Worm (Caenorhabditis elegans) whole organism, L1 larva: ENCODE results near the gene gst-29.
A peak's percentile ranks its signal among the peaks of the same experiment; 100 is the strongest.

ENCODE experiments used
- C04F5.9 ChIP-seq: sonication (generic microtip); optimal IDR thresholded peaks from 2 replicates; lab custom pipeline; 2016; ENCODE audit warnings: missing genetic modification characterization, missing compliant biosample characterization
- C16A3.4 ChIP-seq: fragments of 150-350 bp; optimal IDR thresholded peaks from 2 replicates; lab custom pipeline; 2014; ENCODE audit warnings: missing biosample characterization, missing genetic modification characterization
- F16B12.6 ChIP-seq: fragments of 150-350 bp; optimal IDR thresholded peaks from 2 replicates; lab custom pipeline; 2014; ENCODE audit warnings: missing biosample characterization, missing genetic modification characterization
- aha-1 ChIP-seq: fragments of 150-350 bp; optimal IDR thresholded peaks from 2 replicates; lab custom pipeline; 2014; ENCODE audit warnings: missing biosample characterization, missing genetic modification characterization
- blmp-1 ChIP-seq: fragments of 150-350 bp; optimal IDR thresholded peaks from 2 replicates; lab custom pipeline; 2014; ENCODE audit warnings: missing biosample characterization, missing genetic modification characterization
- dpl-1 ChIP-seq, 3 experiments: fragments of 150-350 bp in 2 of 3; sonication (generic microtip) in 1 of 3; optimal IDR thresholded peaks; 2 replicates each; lab custom pipeline; 2014 to 2017; ENCODE audit warnings: missing biosample characterization in 3 of 3, missing genetic modification characterization in 3 of 3, missing genetic modification reagents in 3 of 3
- dsc-1 ChIP-seq: sonication (generic microtip); optimal IDR thresholded peaks from 2 replicates; lab custom pipeline; 2016; ENCODE audit warnings: mild to moderate bottlenecking, missing genetic modification characterization, missing compliant biosample characterization
- efl-1 ChIP-seq, 4 experiments: fragments of 150-350 bp; optimal IDR thresholded peaks in 3 of 4; peaks in 1 of 4; 1 replicate in 1 of 4; 2 replicates in 3 of 4; lab custom pipeline; 2014; ENCODE audit warnings: missing biosample characterization in 2 of 4, missing genetic modification characterization in 2 of 4, missing genetic modification reagents in 2 of 4
- elt-2 ChIP-seq: sonication (generic microtip); optimal IDR thresholded peaks from 2 replicates; lab custom pipeline; 2016; ENCODE audit warnings: missing genetic modification characterization, mild to moderate bottlenecking, inconsistent platforms, missing compliant biosample characterization, missing genetic modification reagents
- elt-3 ChIP-seq, 6 experiments: fragments of 150-350 bp in 1 of 6; sonication (generic microtip); optimal IDR thresholded peaks; 2 replicates each; lab custom pipeline; 2017 to 2018; ENCODE audit warnings: missing biosample characterization in 6 of 6, missing genetic modification characterization in 6 of 6, inconsistent platforms in 1 of 6
- fos-1 ChIP-seq: fragments of 150-350 bp; optimal IDR thresholded peaks from 2 replicates; lab custom pipeline; 2014; ENCODE audit warnings: missing biosample characterization, missing genetic modification characterization
- hlh-17 ChIP-seq: fragments of 200-800 bp; sonication (Bioruptor generic); optimal IDR thresholded peaks from 2 replicates; lab custom pipeline; 2018; ENCODE audit warnings: missing genetic modification characterization, mild to moderate bottlenecking, missing compliant biosample characterization, moderate library complexity, borderline replicate concordance
- lin-14 ChIP-seq: fragments of 200-800 bp; sonication (Bioruptor generic); optimal IDR thresholded peaks from 2 replicates; lab custom pipeline; 2018; ENCODE audit warnings: mild to moderate bottlenecking, missing genetic modification characterization, moderate library complexity, missing compliant biosample characterization
- lin-35 ChIP-seq, 2 experiments: fragments of 150-350 bp; optimal IDR thresholded peaks; 2 replicates each; lab custom pipeline; 2014; ENCODE audit warnings: missing biosample characterization in 2 of 2, missing genetic modification characterization in 2 of 2, missing genetic modification reagents in 2 of 2
- lir-3 ChIP-seq: sonication (generic microtip); optimal IDR thresholded peaks from 2 replicates; lab custom pipeline; 2016; ENCODE audit warnings: mild to moderate bottlenecking, missing genetic modification characterization, moderate library complexity, missing compliant biosample characterization; ENCODE audit not compliant: poor library complexity
- lsy-2 ChIP-seq, 2 experiments: fragments of 150-350 bp; optimal IDR thresholded peaks; 2 replicates each; lab custom pipeline; 2014; ENCODE audit warnings: missing biosample characterization in 2 of 2, missing genetic modification characterization in 2 of 2
- mdl-1 ChIP-seq, 2 experiments: fragments of 150-350 bp; optimal IDR thresholded peaks; 2 replicates each; lab custom pipeline; 2014 to 2017; ENCODE audit warnings: missing biosample characterization in 2 of 2, missing genetic modification characterization in 2 of 2, inconsistent platforms in 1 of 2
- mep-1 ChIP-seq: fragments of 150-350 bp; optimal IDR thresholded peaks from 2 replicates; lab custom pipeline; 2014; ENCODE audit warnings: missing biosample characterization, missing genetic modification characterization
- nhr-19 ChIP-seq: fragments of 200-800 bp; sonication (Bioruptor generic); conservative IDR thresholded peaks from 2 replicates; pipeline ENCODE4 v1.3.6; 2022; ENCODE audit warnings: missing genetic modification characterization, missing compliant biosample characterization
- nhr-20 ChIP-seq: sonication (generic microtip); optimal IDR thresholded peaks from 2 replicates; lab custom pipeline; 2016; ENCODE audit warnings: mild to moderate bottlenecking, missing genetic modification characterization, missing compliant biosample characterization
- nhr-237 ChIP-seq: fragments of 150-350 bp; optimal IDR thresholded peaks from 2 replicates; lab custom pipeline; 2014; ENCODE audit warnings: missing biosample characterization, missing genetic modification characterization
- nhr-71 ChIP-seq: sonication (generic microtip); optimal IDR thresholded peaks from 2 replicates; lab custom pipeline; 2016; ENCODE audit warnings: mild to moderate bottlenecking, missing genetic modification characterization, moderate library complexity, missing compliant biosample characterization
- nhr-76 ChIP-seq: sonication (generic microtip); optimal IDR thresholded peaks from 2 replicates; lab custom pipeline; 2017; ENCODE audit warnings: missing biosample characterization, missing genetic modification characterization
- nhr-85 ChIP-seq: sonication (generic microtip); peaks from one replicate; lab custom pipeline; 2016; ENCODE audit warnings: missing genetic modification characterization, inconsistent platforms, missing compliant biosample characterization
- pax-3 ChIP-seq: fragments of 200-800 bp; sonication (Bioruptor generic); optimal IDR thresholded peaks from 2 replicates; lab custom pipeline; 2018; ENCODE audit warnings: mild to moderate bottlenecking, missing genetic modification characterization, moderate library complexity, missing compliant biosample characterization
- skn-1 ChIP-seq: fragments of 150-350 bp; optimal IDR thresholded peaks from 2 replicates; lab custom pipeline; 2014; ENCODE audit warnings: missing biosample characterization, missing genetic modification characterization
- snpc-4 ChIP-seq: fragments of 150-350 bp; optimal IDR thresholded peaks from 2 replicates; lab custom pipeline; 2014; ENCODE audit warnings: missing biosample characterization, missing genetic modification characterization
- snu-23 ChIP-seq: sonication (generic microtip); optimal IDR thresholded peaks from 2 replicates; lab custom pipeline; 2016; ENCODE audit warnings: missing genetic modification characterization, missing compliant biosample characterization
- unc-62 ChIP-seq: fragments of 150-350 bp; optimal IDR thresholded peaks from 2 replicates; lab custom pipeline; 2014; ENCODE audit warnings: missing biosample characterization, missing genetic modification reagents, missing genetic modification characterization
- vab-15 ChIP-seq: sonication (generic microtip); optimal IDR thresholded peaks from 2 replicates; lab custom pipeline; 2017; ENCODE audit warnings: missing genotype, mild to moderate bottlenecking, missing genetic modification characterization, missing compliant biosample characterization
- ztf-11 ChIP-seq, 2 experiments: sonication (generic microtip); optimal IDR thresholded peaks; 2 replicates each; lab custom pipeline; 2016 to 2017; ENCODE audit warnings: missing genetic modification characterization in 2 of 2, missing biosample characterization in 1 of 2, missing compliant biosample characterization in 1 of 2
- ztf-4 ChIP-seq: fragments of 150-350 bp; optimal IDR thresholded peaks from 2 replicates; lab custom pipeline; 2014; ENCODE audit warnings: missing biosample characterization, missing genetic modification characterization

Gene gst-29

DNA sequence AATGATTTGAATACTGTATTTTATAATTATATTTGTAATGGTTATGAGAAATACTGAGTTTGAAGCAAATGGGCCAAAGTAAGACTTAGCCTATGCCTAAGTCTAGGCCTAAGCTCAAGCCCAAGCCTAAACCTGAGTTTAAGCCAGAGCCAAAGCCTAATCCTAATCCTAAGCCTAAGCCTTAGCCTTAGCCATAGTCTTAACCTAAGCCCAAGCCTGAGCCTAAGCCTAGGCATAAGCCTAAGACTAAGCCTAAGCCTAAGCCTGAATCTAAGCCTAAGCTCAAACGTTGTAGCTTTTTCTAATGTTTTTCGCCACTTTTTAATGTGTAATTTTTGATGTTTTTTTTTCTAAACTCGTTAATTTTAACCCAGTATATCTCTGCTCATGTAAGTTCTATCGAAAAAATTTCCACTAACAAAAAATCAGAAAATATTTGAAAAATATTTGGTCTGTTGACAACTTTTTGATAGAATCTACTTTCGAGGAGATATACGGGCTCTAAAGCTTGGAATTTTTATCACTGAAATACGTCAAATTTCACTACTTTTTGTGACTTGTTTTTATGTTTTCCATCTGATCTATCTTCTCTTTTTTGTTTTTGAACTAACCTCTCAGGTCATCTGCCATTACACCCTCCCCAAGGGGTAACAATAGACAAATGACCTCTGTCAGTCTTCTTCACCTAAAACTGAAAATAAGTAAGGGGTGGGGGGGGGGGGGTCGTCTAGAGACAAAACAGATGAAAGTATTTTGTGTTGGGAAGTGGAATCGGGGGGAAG lies 34.6 kb upstream of the gst-29 start:
- no peak for TF ChIP-seq lsy-2 (tag; optimal IDR thresholded peaks at IDR 0.05; lab: Kevin White, UChicago)
- no peak for TF ChIP-seq fos-1

ce11 chrII:15203398-15204068 lies 33.9 kb upstream of the gst-29 start:
- TF ChIP-seq unc-62 (GFP tag; lab: Kevin White, UChicago) (no peak), efl-1 (optimal IDR thresholded peaks at IDR 0.05; lab: Kevin White, UChicago) (no peak), efl-1 (GFP tag; optimal IDR thresholded peaks at IDR 0.05 in 1 of 2; lab: Kevin White, UChicago) (peak in 1 of 2 experiments; percentile 90), nhr-85 (tag; lab: Kevin White, UChicago) (peak; percentile 71)
- TF ChIP-seq, all 84 proteins: peak for 2

DNA sequence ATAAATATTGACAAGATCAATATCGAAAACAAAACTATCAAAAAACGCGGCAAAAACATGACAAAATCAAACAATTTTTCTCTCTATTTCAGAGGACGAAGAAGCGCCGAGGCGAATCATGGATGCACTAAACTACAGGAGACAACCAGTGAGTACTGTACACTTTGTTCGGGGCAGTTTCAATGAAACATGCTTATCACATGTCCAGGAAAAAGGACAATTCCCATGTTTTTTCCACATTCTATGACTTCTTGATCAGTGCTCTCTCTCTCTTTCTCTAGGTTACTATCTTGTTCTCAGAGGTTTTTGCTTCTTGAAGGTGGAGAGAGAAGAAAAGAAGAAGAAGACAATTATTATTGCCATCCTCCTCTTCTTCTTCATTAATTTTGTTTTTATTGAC lies 27.8 kb upstream of the gst-29 start:
- peak in 1 of 2 experiments; percentile 10 for TF ChIP-seq lin-35 (GFP tag; optimal IDR thresholded peaks at IDR 0.05; lab: Kevin White, UChicago)
- TF ChIP-seq elt-2 (tag; lab: Kevin White, UChicago), result peak; percentile 10
- no peak for TF ChIP-seq elt-3 (tag; optimal IDR thresholded peaks at IDR 0.05; lab: Kevin White, UChicago)

DNA sequence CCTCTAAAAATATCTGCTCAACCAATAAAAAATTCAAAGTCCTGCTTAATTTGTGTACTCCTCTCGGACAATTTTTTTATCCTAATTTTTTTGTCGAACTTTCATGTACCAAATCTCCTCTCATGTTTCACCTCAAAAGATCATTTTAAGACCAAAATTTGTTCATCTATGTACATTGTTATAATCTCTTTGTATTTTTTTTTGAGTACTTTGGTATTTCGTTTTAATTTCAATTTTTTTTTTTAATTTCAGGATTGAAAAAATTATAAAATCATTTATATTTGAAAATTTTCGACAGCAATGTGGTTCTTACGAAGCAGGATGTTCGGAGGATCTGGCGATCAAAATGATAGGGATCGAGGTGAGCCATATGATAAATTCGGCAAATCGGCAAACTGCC lies 26.8 kb upstream of the gst-29 start, which contains the start of gene spsb-1:
TSS of gene spsb-1 (plus strand) at position 301 of the 400 bp plus-strand sequence.
- TF ChIP-seq C04F5.9 (tag; lab: Kevin White, UChicago), result no peak

ce11 chrII:15195346-15195745 lies 25.7 kb upstream of the gst-29 start:
- TF ChIP-seq lsy-2 (tag; optimal IDR thresholded peaks at IDR 0.05; lab: Kevin White, UChicago) (no peak), ztf-11 (tag; optimal IDR thresholded peaks at IDR 0.05; lab: Kevin White, UChicago) (no peak), nhr-237 (tag; lab: Kevin White, UChicago) (no peak), skn-1 (tag; lab: Kevin White, UChicago) (peak; percentile 27), C16A3.4 (tag; lab: Kevin White, UChicago) (peak; percentile 10), blmp-1 (tag; lab: Kevin White, UChicago) (peak; percentile 32), ztf-4 (no peak), nhr-71 (tag; lab: Kevin White, UChicago) (peak; percentile 57), lin-14 (peak; percentile 35), pax-3 (tag; lab: Kevin White, UChicago) (no peak), vab-15 (tag; lab: Kevin White, UChicago) (no peak), nhr-20 (tag; lab: Kevin White, UChicago) (peak; percentile 48), F16B12.6 (tag; lab: Kevin White, UChicago) (no peak), lin-35 (GFP tag; optimal IDR thresholded peaks at IDR 0.05; lab: Kevin White, UChicago) (peak in 1 of 2 experiments; percentile 69), nhr-19 (GFP tag; lab: Robert Waterston, UW) (no peak; the same call in 1 of the 2 replicates), mdl-1 (tag; optimal IDR thresholded peaks at IDR 0.05; lab: Kevin White, UChicago) (peak in 1 of 2 experiments; percentile 43), aha-1 (tag; lab: Kevin White, UChicago) (no peak), hlh-17 (GFP tag; lab: Kevin White, UChicago) (no peak), efl-1 (optimal IDR thresholded peaks at IDR 0.05; lab: Kevin White, UChicago) (no peak), efl-1 (GFP tag; optimal IDR thresholded peaks at IDR 0.05 in 1 of 2; lab: Kevin White, UChicago) (peak in 1 of 2 experiments; percentile 18), snu-23 (peak; percentile 36), lir-3 (tag; lab: Kevin White, UChicago) (peak; percentile 7), dsc-1 (no peak), dpl-1 (GFP tag; optimal IDR thresholded peaks at IDR 0.05; lab: Kevin White, UChicago) (peak in 1 of 3 experiments; percentile 25), mep-1 (tag; lab: Kevin White, UChicago) (no peak), snpc-4 (tag; lab: Kevin White, UChicago) (no peak), nhr-76 (tag; lab: Kevin White, UChicago) (no peak)
